Fruit fly (Drosophila melanogaster) whole organism, wandering third instar larva: ENCODE measurements around the gene emc.

Experiments used
- br ChIP-seq: fragments of 200-800 bp; sonication (Bioruptor generic); optimal IDR thresholded peaks from 2 replicates; lab custom pipeline; 2016; ENCODE audit warnings: missing biosample characterization, missing genetic modification characterization
- h ChIP-seq: fragments of 200-800 bp; sonication (Bioruptor generic); optimal IDR thresholded peaks from 3 replicates; lab custom pipeline; 2016; ENCODE audit warnings: missing biosample characterization, mild to moderate bottlenecking, missing genetic modification characterization
- rgr ChIP-seq: fragments of 200-800 bp; sonication (Bioruptor generic); optimal IDR thresholded peaks from 3 replicates; lab custom pipeline; 2016; ENCODE audit warnings: missing biosample characterization, mild to moderate bottlenecking, missing genetic modification characterization

DNA sequence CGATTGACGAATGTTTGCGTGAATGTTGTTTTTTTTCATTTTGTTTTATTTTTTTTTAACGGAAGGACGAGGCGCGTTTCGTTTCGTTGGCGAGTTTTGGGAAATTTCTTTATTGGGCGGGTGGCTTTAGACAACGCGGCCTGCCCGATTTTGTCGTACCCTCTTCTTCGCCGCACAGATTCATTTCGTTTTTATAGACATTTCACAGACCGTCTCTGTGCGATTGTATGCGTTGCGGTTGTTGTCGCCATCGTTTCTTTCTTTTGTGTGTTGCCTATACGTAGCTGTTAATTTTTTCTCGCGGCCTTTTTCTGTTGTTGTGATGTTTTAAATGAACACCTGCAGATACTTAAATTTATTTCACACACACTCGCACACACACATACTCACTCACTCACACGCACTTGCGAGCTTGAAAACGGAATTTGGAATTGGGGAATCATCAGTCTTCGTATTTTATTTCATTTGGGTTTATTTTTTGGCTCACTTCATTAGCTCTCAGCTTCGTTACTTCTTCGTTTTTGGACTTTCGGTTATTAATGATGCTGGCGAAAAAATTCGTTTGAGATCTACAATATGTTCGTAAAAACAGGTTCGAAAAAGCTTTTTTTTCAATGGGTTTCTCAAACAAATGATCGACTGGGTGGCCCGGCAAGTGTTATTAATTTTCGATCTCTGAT, 1.6 kb downstream of the emc start:
- TF ChIP-seq h (no peak), rgr (GFP tag; lab: Kevin White, UChicago) (no peak), br (GFP tag; lab: Kevin White, UChicago) (no peak)
